Worm (Caenorhabditis elegans) whole organism, L1 larva: Measurements from ENCODE around the gene C26E1.2.
A peak's percentile ranks its signal among the peaks of the same experiment; 100 is the strongest.

Experiments used
- C04F5.9 ChIP-seq: sonication (generic microtip); optimal IDR thresholded peaks from 2 replicates; lab custom pipeline; 2016; ENCODE audit warnings: missing genetic modification characterization, missing compliant biosample characterization
- C16A3.4 ChIP-seq: fragments of 150-350 bp; optimal IDR thresholded peaks from 2 replicates; lab custom pipeline; 2014; ENCODE audit warnings: missing biosample characterization, missing genetic modification characterization
- F16B12.6 ChIP-seq: fragments of 150-350 bp; optimal IDR thresholded peaks from 2 replicates; lab custom pipeline; 2014; ENCODE audit warnings: missing biosample characterization, missing genetic modification characterization
- aha-1 ChIP-seq: fragments of 150-350 bp; optimal IDR thresholded peaks from 2 replicates; lab custom pipeline; 2014; ENCODE audit warnings: missing biosample characterization, missing genetic modification characterization
- blmp-1 ChIP-seq: fragments of 150-350 bp; optimal IDR thresholded peaks from 2 replicates; lab custom pipeline; 2014; ENCODE audit warnings: missing biosample characterization, missing genetic modification characterization
- ceh-82 ChIP-seq, 3 experiments: fragments of 150-350 bp in 1 of 3; sonication (generic microtip) in 2 of 3; optimal IDR thresholded peaks; 2 replicates each; lab custom pipeline; 2014 to 2017; ENCODE audit warnings: missing biosample characterization in 3 of 3, missing genetic modification characterization in 3 of 3
- dpl-1 ChIP-seq, 3 experiments: fragments of 150-350 bp in 2 of 3; sonication (generic microtip) in 1 of 3; optimal IDR thresholded peaks; 2 replicates each; lab custom pipeline; 2014 to 2017; ENCODE audit warnings: missing biosample characterization in 3 of 3, missing genetic modification characterization in 3 of 3, missing genetic modification reagents in 3 of 3
- efl-1 ChIP-seq, 4 experiments: fragments of 150-350 bp; optimal IDR thresholded peaks in 3 of 4; peaks in 1 of 4; 1 replicate in 1 of 4; 2 replicates in 3 of 4; lab custom pipeline; 2014; ENCODE audit warnings: missing biosample characterization in 2 of 4, missing genetic modification characterization in 2 of 4, missing genetic modification reagents in 2 of 4
- efl-3 ChIP-seq: fragments of 200-800 bp; sonication (Bioruptor generic); optimal IDR thresholded peaks from 2 replicates; lab custom pipeline; 2018; ENCODE audit warnings: mild to moderate bottlenecking, missing genetic modification characterization, missing compliant biosample characterization
- egl-13 ChIP-seq: sonication (generic microtip); optimal IDR thresholded peaks from 2 replicates; lab custom pipeline; 2016; ENCODE audit warnings: missing genotype, missing genetic modification reagents, missing genetic modification characterization, missing compliant biosample characterization
- egl-27 ChIP-seq, 2 experiments: fragments of 150-350 bp in 1 of 2; sonication (generic microtip); optimal IDR thresholded peaks; 3 replicates each; lab custom pipeline; 2017 to 2018; ENCODE audit warnings: missing biosample characterization in 2 of 2, missing genetic modification characterization in 2 of 2, missing genetic modification reagents in 2 of 2
- fkh-8 ChIP-seq: sonication (generic microtip); optimal IDR thresholded peaks from 2 replicates; lab custom pipeline; 2016; ENCODE audit warnings: mild to moderate bottlenecking, missing genetic modification characterization, missing compliant biosample characterization
- fos-1 ChIP-seq: fragments of 150-350 bp; optimal IDR thresholded peaks from 2 replicates; lab custom pipeline; 2014; ENCODE audit warnings: missing biosample characterization, missing genetic modification characterization
- grh-1 ChIP-seq: fragments of 200-800 bp; sonication (Bioruptor generic); IDR thresholded peaks from 2 replicates; pipeline ENCODE4 v1.3.6; 2022; ENCODE audit warnings: missing genetic modification reagents, missing genetic modification characterization, missing compliant biosample characterization
- irx-1 ChIP-seq: sonication (generic microtip); optimal IDR thresholded peaks from 2 replicates; lab custom pipeline; 2016; ENCODE audit warnings: missing genetic modification characterization, missing compliant biosample characterization
- isw-1 ChIP-seq: fragments of 200-800 bp; sonication (Bioruptor generic); IDR thresholded peaks from 2 replicates; pipeline ENCODE4 v1.3.6; 2022; ENCODE audit warnings: missing genetic modification characterization, missing compliant biosample characterization
- jun-1 ChIP-seq: fragments of 150-350 bp; optimal IDR thresholded peaks from 2 replicates; lab custom pipeline; 2014; ENCODE audit warnings: missing biosample characterization, missing genetic modification reagents, missing genetic modification characterization
- lin-14 ChIP-seq: fragments of 200-800 bp; sonication (Bioruptor generic); optimal IDR thresholded peaks from 2 replicates; lab custom pipeline; 2018; ENCODE audit warnings: mild to moderate bottlenecking, missing genetic modification characterization, moderate library complexity, missing compliant biosample characterization
- lin-35 ChIP-seq, 2 experiments: fragments of 150-350 bp; optimal IDR thresholded peaks; 2 replicates each; lab custom pipeline; 2014; ENCODE audit warnings: missing biosample characterization in 2 of 2, missing genetic modification characterization in 2 of 2, missing genetic modification reagents in 2 of 2
- lsy-2 ChIP-seq, 2 experiments: fragments of 150-350 bp; optimal IDR thresholded peaks; 2 replicates each; lab custom pipeline; 2014; ENCODE audit warnings: missing biosample characterization in 2 of 2, missing genetic modification characterization in 2 of 2
- mdl-1 ChIP-seq, 2 experiments: fragments of 150-350 bp; optimal IDR thresholded peaks; 2 replicates each; lab custom pipeline; 2014 to 2017; ENCODE audit warnings: missing biosample characterization in 2 of 2, missing genetic modification characterization in 2 of 2, inconsistent platforms in 1 of 2
- mef-2 ChIP-seq: fragments of 150-350 bp; optimal IDR thresholded peaks from 2 replicates; lab custom pipeline; 2014; ENCODE audit warnings: missing biosample characterization, missing genetic modification characterization
- nhr-11 ChIP-seq: fragments of 150-350 bp; optimal IDR thresholded peaks from 2 replicates; lab custom pipeline; 2014; ENCODE audit warnings: missing biosample characterization, missing genetic modification characterization
- nhr-19 ChIP-seq: fragments of 200-800 bp; sonication (Bioruptor generic); conservative IDR thresholded peaks from 2 replicates; pipeline ENCODE4 v1.3.6; 2022; ENCODE audit warnings: missing genetic modification characterization, missing compliant biosample characterization
- nhr-237 ChIP-seq: fragments of 150-350 bp; optimal IDR thresholded peaks from 2 replicates; lab custom pipeline; 2014; ENCODE audit warnings: missing biosample characterization, missing genetic modification characterization
- nhr-28 ChIP-seq: fragments of 150-350 bp; optimal IDR thresholded peaks from 2 replicates; lab custom pipeline; 2014; ENCODE audit warnings: missing biosample characterization, missing genetic modification characterization
- nhr-76 ChIP-seq: sonication (generic microtip); optimal IDR thresholded peaks from 2 replicates; lab custom pipeline; 2017; ENCODE audit warnings: missing biosample characterization, missing genetic modification characterization
- nhr-77 ChIP-seq: fragments of 150-350 bp; optimal IDR thresholded peaks from 2 replicates; lab custom pipeline; 2014; ENCODE audit warnings: missing biosample characterization, missing genetic modification characterization
- nhr-84 ChIP-seq: sonication (generic microtip); optimal IDR thresholded peaks from 2 replicates; lab custom pipeline; 2017; ENCODE audit warnings: missing biosample characterization, missing genetic modification characterization
- nhr-90 ChIP-seq: sonication (generic microtip); optimal IDR thresholded peaks from 2 replicates; lab custom pipeline; 2016; ENCODE audit warnings: mild to moderate bottlenecking, missing genetic modification characterization, missing compliant biosample characterization; ENCODE audit not compliant: poor library complexity
- pag-3 ChIP-seq: sonication (generic microtip); optimal IDR thresholded peaks from 2 replicates; lab custom pipeline; 2017; ENCODE audit warnings: missing genetic modification characterization, mild to moderate bottlenecking, missing compliant biosample characterization, antibody characterized with exemption, borderline replicate concordance; ENCODE audit not compliant: insufficient read depth
- rnt-1 ChIP-seq: sonication (generic microtip); optimal IDR thresholded peaks from 2 replicates; lab custom pipeline; 2016; ENCODE audit warnings: mild to moderate bottlenecking, missing genetic modification characterization, moderate library complexity, missing compliant biosample characterization
- snu-23 ChIP-seq: sonication (generic microtip); optimal IDR thresholded peaks from 2 replicates; lab custom pipeline; 2016; ENCODE audit warnings: missing genetic modification characterization, missing compliant biosample characterization
- sptf-1 ChIP-seq: fragments of 150-350 bp; optimal IDR thresholded peaks from 2 replicates; lab custom pipeline; 2014; ENCODE audit warnings: missing biosample characterization, missing genetic modification characterization
- sup-37 ChIP-seq: fragments of 200-800 bp; sonication (Bioruptor generic); optimal IDR thresholded peaks from 2 replicates; lab custom pipeline; 2018; ENCODE audit warnings: mild to moderate bottlenecking, missing genetic modification characterization, missing compliant biosample characterization
- swsn-7 ChIP-seq: sonication (generic microtip); optimal IDR thresholded peaks from 2 replicates; lab custom pipeline; 2016; ENCODE audit warnings: missing genetic modification characterization, missing compliant biosample characterization
- tlp-1 ChIP-seq: fragments of 150-350 bp; optimal IDR thresholded peaks from 2 replicates; lab custom pipeline; 2014; ENCODE audit warnings: missing biosample characterization, missing genetic modification characterization
- unc-130 ChIP-seq: fragments of 150-350 bp; optimal IDR thresholded peaks from 2 replicates; lab custom pipeline; 2017; ENCODE audit warnings: missing biosample characterization, missing genetic modification characterization, inconsistent platforms
- unc-30 ChIP-seq: sonication (generic microtip); optimal IDR thresholded peaks from 2 replicates; lab custom pipeline; 2017; ENCODE audit warnings: missing biosample characterization, missing genetic modification characterization
- unc-62 ChIP-seq: fragments of 150-350 bp; optimal IDR thresholded peaks from 2 replicates; lab custom pipeline; 2014; ENCODE audit warnings: missing biosample characterization, missing genetic modification reagents, missing genetic modification characterization
- zag-1 ChIP-seq: fragments of 150-350 bp; optimal IDR thresholded peaks from 2 replicates; lab custom pipeline; 2014; ENCODE audit warnings: missing biosample characterization, missing genetic modification characterization
- zip-4 ChIP-seq: fragments of 200-800 bp; sonication (Bioruptor generic); optimal IDR thresholded peaks from 2 replicates; lab custom pipeline; 2018; ENCODE audit warnings: mild to moderate bottlenecking, missing genetic modification characterization, moderate library complexity, missing compliant biosample characterization
- ztf-4 ChIP-seq: fragments of 150-350 bp; optimal IDR thresholded peaks from 2 replicates; lab custom pipeline; 2014; ENCODE audit warnings: missing biosample characterization, missing genetic modification characterization

The C26E1.2 gene

DNA sequence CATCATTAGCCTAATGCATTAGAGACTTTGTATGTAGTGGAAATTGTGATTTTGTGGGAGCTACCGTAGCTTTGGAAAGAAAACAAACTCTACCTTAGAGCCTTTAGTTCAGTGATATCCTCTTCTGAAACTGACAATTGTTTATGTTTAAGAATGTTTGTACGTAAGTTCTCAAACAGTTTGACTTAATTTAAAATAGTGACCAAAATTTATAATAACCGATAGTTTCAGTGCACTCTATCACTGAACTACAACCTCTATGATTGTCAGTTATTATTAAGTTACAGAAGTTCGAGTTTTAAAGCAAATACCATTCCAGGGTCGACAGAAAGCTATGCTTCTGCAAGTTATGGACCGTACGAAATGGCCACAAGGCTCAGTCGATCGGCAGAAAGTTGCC is 3.7 kb downstream of the C26E1.2 start, which contains the start of gene C50B6.1:
TSS of gene C50B6.1 (plus strand) at position 301 of the 400 bp plus-strand sequence.
- TF ChIP-seq blmp-1 (tag; lab: Kevin White, UChicago) = no peak
- TF ChIP-seq efl-1 (optimal IDR thresholded peaks at IDR 0.05; lab: Kevin White, UChicago) = no peak
- no peak for TF ChIP-seq efl-1 (GFP tag; optimal IDR thresholded peaks at IDR 0.05 in 1 of 2; lab: Kevin White, UChicago)
- TF ChIP-seq nhr-84 (tag; lab: Kevin White, UChicago) = no peak
- no peak for TF ChIP-seq aha-1 (tag; lab: Kevin White, UChicago)
- no peak for TF ChIP-seq nhr-77 (tag; lab: Kevin White, UChicago)
- no peak for TF ChIP-seq jun-1 (tag; lab: Kevin White, UChicago)
- no peak for TF ChIP-seq nhr-11 (tag; lab: Kevin White, UChicago)
- no peak for TF ChIP-seq snu-23 (GFP tag; lab: Kevin White, UChicago)
- no peak for TF ChIP-seq rnt-1 (tag; lab: Kevin White, UChicago)
- no peak for TF ChIP-seq pag-3 (tag; lab: Kevin White, UChicago)
- TF ChIP-seq isw-1 (GFP tag; lab: Robert Waterston, UW) = no peak
- TF ChIP-seq mef-2 (tag; lab: Kevin White, UChicago) = no peak

DNA sequence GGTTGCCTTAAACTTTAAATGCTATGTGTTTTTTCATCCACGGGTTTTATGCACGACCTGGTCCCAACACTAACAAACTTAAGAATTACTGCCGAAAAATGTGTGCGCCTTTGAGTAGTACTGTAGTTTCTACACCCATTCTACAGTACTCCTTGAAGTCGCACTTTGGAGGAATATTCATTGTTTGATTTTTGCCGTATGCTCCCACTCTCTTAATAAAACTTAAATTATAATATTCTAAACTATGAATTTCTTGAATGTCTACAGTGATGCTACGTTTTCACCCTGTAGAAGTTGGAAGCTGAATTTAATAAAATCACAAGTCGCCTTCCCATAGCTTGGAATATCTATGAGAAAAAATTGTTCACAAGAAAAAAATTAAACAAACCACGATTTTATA is 4.9 kb downstream of the C26E1.2 start:
- no peak for TF ChIP-seq fos-1 (tag; lab: Kevin White, UChicago)
- no peak for TF ChIP-seq efl-3
- TF ChIP-seq mdl-1 (tag; optimal IDR thresholded peaks at IDR 0.05; lab: Kevin White, UChicago) = no peak
- no peak for TF ChIP-seq swsn-7 (tag; lab: Kevin White, UChicago)
- TF ChIP-seq zag-1 (tag; lab: Kevin White, UChicago) = no peak
- no peak for TF ChIP-seq sptf-1
- TF ChIP-seq irx-1 = no peak
- no peak for TF ChIP-seq nhr-76 (tag; lab: Kevin White, UChicago)
- no peak for TF ChIP-seq egl-13 (tag; lab: Kevin White, UChicago)
- no peak for TF ChIP-seq blmp-1 (tag; lab: Kevin White, UChicago)
- no peak for TF ChIP-seq nhr-237 (tag; lab: Kevin White, UChicago)

DNA sequence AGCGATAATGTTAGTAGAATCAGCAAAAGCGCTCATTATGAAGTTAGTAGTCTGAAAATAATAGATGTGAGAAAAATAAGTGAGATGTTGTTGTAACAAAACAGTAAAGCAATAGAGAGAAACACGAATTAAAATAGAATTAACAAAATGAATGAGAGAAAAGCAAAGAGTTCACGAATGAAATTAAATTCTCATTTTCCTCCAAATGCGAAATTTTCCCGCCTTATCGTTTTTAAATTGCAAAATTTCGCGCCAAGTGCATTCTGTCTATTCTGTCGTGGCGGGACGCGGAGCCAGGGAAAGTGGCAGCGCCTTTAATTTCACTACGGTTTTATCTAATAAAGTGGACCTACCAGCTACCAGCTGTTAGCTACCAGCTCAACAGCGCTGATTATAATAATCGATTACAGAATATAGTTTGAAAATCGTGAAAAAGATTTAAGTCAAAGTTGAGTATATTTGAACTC is 7.3 kb downstream of the C26E1.2 start, which contains the start of gene nasp-2:
TSS of gene nasp-2 (minus strand) at position 51 of the 467 bp plus-strand sequence.
- TF ChIP-seq nhr-28 (tag; lab: Kevin White, UChicago) (no peak), snu-23 (GFP tag; lab: Kevin White, UChicago) (peak; percentile 2), dpl-1 (GFP tag; optimal IDR thresholded peaks at IDR 0.05; lab: Kevin White, UChicago) (peak; percentile 72 to 90 (median 85)), rnt-1 (tag; lab: Kevin White, UChicago) (peak; percentile 45), egl-27 (tag; optimal IDR thresholded peaks at IDR 0.05; lab: Kevin White, UChicago) (no peak), C16A3.4 (tag; lab: Kevin White, UChicago) (peak; percentile 47), blmp-1 (tag; lab: Kevin White, UChicago) (peak; percentile 5), lsy-2 (tag; optimal IDR thresholded peaks at IDR 0.05; lab: Kevin White, UChicago) (peak in 1 of 2 experiments; percentile 38), efl-1 (optimal IDR thresholded peaks at IDR 0.05; lab: Kevin White, UChicago) (peak; percentile 81 to 88), efl-1 (GFP tag; optimal IDR thresholded peaks at IDR 0.05 in 1 of 2; lab: Kevin White, UChicago) (peak; percentile 79 to 97), unc-130 (no peak), nhr-19 (GFP tag; lab: Robert Waterston, UW) (no peak), lin-35 (GFP tag; optimal IDR thresholded peaks at IDR 0.05; lab: Kevin White, UChicago) (peak; percentile 71 to 90), pag-3 (tag; lab: Kevin White, UChicago) (no peak), tlp-1 (tag; lab: Kevin White, UChicago) (no peak), grh-1 (no peak)

DNA sequence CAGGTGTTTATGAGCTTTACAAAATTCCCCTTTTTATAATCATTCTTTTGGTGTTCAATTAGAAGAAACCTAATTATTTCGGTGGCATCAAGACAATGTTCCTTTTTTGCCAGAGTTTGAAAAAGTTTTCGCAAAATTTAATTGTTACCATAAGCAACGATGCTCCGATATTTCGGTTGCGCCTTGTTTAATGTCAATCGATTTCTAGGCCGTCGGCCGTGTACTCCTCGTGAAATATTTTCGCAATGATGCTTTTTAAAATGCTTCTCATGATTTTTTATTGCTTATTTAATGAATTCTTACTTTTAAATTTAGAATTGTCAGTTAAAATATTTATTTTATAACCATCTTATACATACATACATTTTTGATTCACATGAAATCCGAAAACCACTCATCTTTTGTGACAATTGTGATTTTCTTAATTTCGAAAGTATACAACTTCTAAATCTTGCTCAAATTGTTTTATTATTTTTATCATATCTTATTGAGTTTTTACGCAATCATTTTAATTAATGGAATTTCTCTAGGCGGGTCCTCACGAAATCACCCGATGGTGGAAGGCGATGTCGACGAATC is 8.2 kb downstream of the C26E1.2 start, which contains the start of gene C50B6.3:
TSS of gene C50B6.3 (plus strand) at position 529 of the 579 bp plus-strand sequence.
- TF ChIP-seq swsn-7 (tag; lab: Kevin White, UChicago) = peak; percentile 92
- TF ChIP-seq sup-37 = no peak
- peak; percentile 78 for TF ChIP-seq fkh-8
- TF ChIP-seq rnt-1 (tag; lab: Kevin White, UChicago) = peak; percentile 99
- TF ChIP-seq C04F5.9 (tag; lab: Kevin White, UChicago) = peak; percentile 86
- TF ChIP-seq F16B12.6 (tag; lab: Kevin White, UChicago) = peak; percentile 24
- no peak for TF ChIP-seq aha-1 (tag; lab: Kevin White, UChicago)
- peak; percentile 78 for TF ChIP-seq ztf-4
- peak; percentile 71 for TF ChIP-seq blmp-1 (tag; lab: Kevin White, UChicago)
- peak; percentile 45 for TF ChIP-seq nhr-237 (tag; lab: Kevin White, UChicago)
- peak; percentile 93 for TF ChIP-seq nhr-90 (tag; lab: Kevin White, UChicago)
- TF ChIP-seq zip-4 (GFP tag; lab: Kevin White, UChicago) = peak; percentile 66
- TF ChIP-seq fos-1 (tag; lab: Kevin White, UChicago) = peak; percentile 74
- no peak for TF ChIP-seq unc-30 (tag; lab: Kevin White, UChicago)
- TF ChIP-seq unc-62 (GFP tag; lab: Kevin White, UChicago) = no peak
- peak; percentile 95 for TF ChIP-seq snu-23 (GFP tag; lab: Kevin White, UChicago)
- TF ChIP-seq jun-1 (tag; lab: Kevin White, UChicago) = peak; percentile 42
- no peak for TF ChIP-seq nhr-76 (tag; lab: Kevin White, UChicago)
- TF ChIP-seq lin-14 (GFP tag; lab: Kevin White, UChicago) = peak; percentile 90
- no peak for TF ChIP-seq pag-3 (tag; lab: Kevin White, UChicago)
- TF ChIP-seq ceh-82 (tag; optimal IDR thresholded peaks at IDR 0.05; lab: Kevin White, UChicago) = peak; percentile 71 to 86 (median 84)
